Fruit fly (Drosophila melanogaster) whole organism, embryonic: ENCODE measurements around the gene Vsp37A.
A peak's percentile ranks its signal among the peaks of the same experiment; 100 is the strongest.

Experiments
- Atf-2 ChIP-seq: fragments of 200-800 bp; sonication (Bioruptor generic); optimal IDR thresholded peaks from 2 replicates; lab custom pipeline; 2016; ENCODE audit warnings: missing biosample characterization, missing genetic modification characterization
- Awh ChIP-seq: fragments of 200-800 bp; sonication (Bioruptor generic); IDR thresholded peaks from 2 replicates; pipeline ENCODE4, ENCODE4 v1.3.6; 2022; ENCODE audit warnings: missing biosample characterization, missing genetic modification characterization
- B-H1 ChIP-seq: fragments of 200-800 bp; sonication (Bioruptor generic); IDR thresholded peaks from 3 replicates; pipeline ENCODE4 v1.3.6; 2022; ENCODE audit warnings: missing biosample characterization, missing genetic modification characterization
- Bdp1 ChIP-seq: fragments of 200-800 bp; sonication (Bioruptor generic); optimal IDR thresholded peaks from 3 replicates; lab custom pipeline; 2016; ENCODE audit warnings: missing biosample characterization, missing genetic modification characterization
- CG10147 ChIP-seq: fragments of 200-800 bp; sonication (Bioruptor generic); optimal IDR thresholded peaks from 2 replicates; lab custom pipeline; 2019; ENCODE audit warnings: missing biosample characterization, mild to moderate bottlenecking, missing genetic modification characterization, moderate library complexity
- CG10209 ChIP-seq: fragments of 200-800 bp; sonication (Bioruptor generic); optimal IDR thresholded peaks from 3 replicates; lab custom pipeline; 2017; ENCODE audit warnings: missing biosample characterization, mild to moderate bottlenecking, missing genetic modification characterization, missing genetic modification reagents
- CG10274 ChIP-seq: fragments of 200-800 bp; sonication (Bioruptor generic); optimal IDR thresholded peaks from 3 replicates; lab custom pipeline; 2017; ENCODE audit warnings: missing biosample characterization, mild to moderate bottlenecking, missing genetic modification characterization
- CG10462 ChIP-seq: fragments of 200-800 bp; sonication (Bioruptor generic); optimal IDR thresholded peaks from 2 replicates; lab custom pipeline; 2016; ENCODE audit warnings: missing biosample characterization, missing genetic modification characterization
- CG10959 ChIP-seq: fragments of 200-800 bp; sonication (Bioruptor generic); IDR thresholded peaks from 2 replicates; pipeline ENCODE4 v1.3.6; 2022; ENCODE audit warnings: missing biosample characterization, missing genetic modification characterization
- CG11723 ChIP-seq: fragments of 200-800 bp; sonication (Bioruptor generic); optimal IDR thresholded peaks from 2 replicates; lab custom pipeline; 2017; ENCODE audit warnings: missing biosample characterization, mild to moderate bottlenecking, missing genetic modification characterization
- CG12659 ChIP-seq: fragments of 200-800 bp; sonication (Bioruptor generic); optimal IDR thresholded peaks from 3 replicates; lab custom pipeline; 2017; ENCODE audit warnings: mild to moderate bottlenecking, missing biosample characterization, missing genetic modification reagents, missing genetic modification characterization
- CG14965 ChIP-seq: fragments of 200-800 bp; sonication (Bioruptor generic); optimal IDR thresholded peaks from 2 replicates; lab custom pipeline; 2016; ENCODE audit warnings: missing biosample characterization, missing genetic modification characterization, borderline replicate concordance
- CG17359 ChIP-seq: fragments of 200-800 bp; sonication (Bioruptor generic); optimal IDR thresholded peaks from 3 replicates; lab custom pipeline; 2018; ENCODE audit warnings: missing biosample characterization, mild to moderate bottlenecking, missing genetic modification characterization, moderate library complexity
- CG1832 ChIP-seq: fragments of 200-800 bp; sonication (Bioruptor generic); optimal IDR thresholded peaks from 2 replicates; lab custom pipeline; 2017; ENCODE audit warnings: missing biosample characterization, mild to moderate bottlenecking, missing genetic modification characterization, inconsistent platforms
- CG30403 ChIP-seq: fragments of 200-800 bp; sonication (Bioruptor generic); optimal IDR thresholded peaks from 3 replicates; lab custom pipeline; 2016; ENCODE audit warnings: missing biosample characterization, missing genetic modification characterization
- CG31388 ChIP-seq: fragments of 200-800 bp; sonication (Bioruptor generic); optimal IDR thresholded peaks from 2 replicates; lab custom pipeline; 2016; ENCODE audit warnings: missing biosample characterization, missing genetic modification characterization
- CG5180 ChIP-seq: fragments of 200-800 bp; sonication (Bioruptor generic); optimal IDR thresholded peaks from 3 replicates; lab custom pipeline; 2017; ENCODE audit warnings: missing biosample characterization, missing genetic modification characterization, mild to moderate bottlenecking, moderate library complexity, missing genetic modification reagents
- CG6854 ChIP-seq: fragments of 200-800 bp; sonication (Bioruptor generic); optimal IDR thresholded peaks from 3 replicates; lab custom pipeline; 2017; ENCODE audit warnings: missing biosample characterization, mild to moderate bottlenecking, missing genetic modification characterization
- CG8478 ChIP-seq: fragments of >200 bp; optimal IDR thresholded peaks from 2 replicates; lab custom pipeline; 2018
- CHES-1-like ChIP-seq: fragments of 200-800 bp; sonication (Bioruptor generic); optimal IDR thresholded peaks from 2 replicates; lab custom pipeline; 2016; ENCODE audit warnings: missing biosample characterization, missing genetic modification characterization
- CoRest ChIP-seq: fragments of 200-800 bp; sonication (Bioruptor generic); optimal IDR thresholded peaks from 3 replicates; lab custom pipeline; 2018; ENCODE audit warnings: missing biosample characterization, mild to moderate bottlenecking, missing genetic modification characterization, moderate library complexity
- D19A ChIP-seq: fragments of 200-800 bp; optimal IDR thresholded peaks from 3 replicates; lab custom pipeline; 2019; ENCODE audit warnings: missing biosample characterization, mild to moderate bottlenecking, missing genetic modification characterization, moderate library complexity
- Deaf1 ChIP-seq: fragments of 200-800 bp; optimal IDR thresholded peaks from 3 replicates; lab custom pipeline; 2019; ENCODE audit warnings: missing biosample characterization, mild to moderate bottlenecking, missing genetic modification characterization, moderate library complexity
- Dip2 ChIP-seq: fragments of 200-800 bp; sonication (Bioruptor generic); IDR thresholded peaks from 2 replicates; pipeline ENCODE4 v1.3.6; 2022; ENCODE audit warnings: missing biosample characterization, missing genetic modification characterization
- Dref ChIP-seq: fragments of 200-800 bp; sonication (Bioruptor generic); IDR thresholded peaks from 2 replicates; pipeline ENCODE4 v1.3.6; 2022; ENCODE audit warnings: missing biosample characterization, missing genetic modification characterization
- Eip74EF ChIP-seq, 2 experiments: fragments of 200-800 bp in 1 of 2; fragments of >200 bp in 1 of 2; sonication (Bioruptor generic) in 1 of 2; optimal IDR thresholded peaks; 2 replicates each; lab custom pipeline; 2017 to 2019; ENCODE audit warnings: missing biosample characterization in 2 of 2, missing genetic modification characterization in 2 of 2, mild to moderate bottlenecking in 1 of 2, moderate library complexity in 1 of 2
- Elba2 ChIP-seq: fragments of 200-800 bp; sonication (Bioruptor generic); optimal IDR thresholded peaks from 3 replicates; lab custom pipeline; 2016; ENCODE audit warnings: missing biosample characterization, missing genetic modification characterization
- Hand ChIP-seq: fragments of 200-800 bp; sonication (Bioruptor generic); optimal IDR thresholded peaks from 2 replicates; lab custom pipeline; 2017; ENCODE audit warnings: mild to moderate bottlenecking, missing biosample characterization, missing genetic modification reagents, missing genetic modification characterization
- Kr ChIP-seq: fragments of 200-800 bp; sonication (Bioruptor generic); optimal IDR thresholded peaks from 2 replicates; lab custom pipeline; 2017; ENCODE audit warnings: missing biosample characterization, mild to moderate bottlenecking, missing genetic modification characterization
- Max ChIP-seq: fragments of 200-800 bp; sonication (Bioruptor generic); optimal IDR thresholded peaks from 2 replicates; lab custom pipeline; 2016; ENCODE audit warnings: missing biosample characterization, mild to moderate bottlenecking, missing genetic modification characterization
- Spps ChIP-seq: fragments of 200-800 bp; sonication (Bioruptor generic); optimal IDR thresholded peaks from 2 replicates; lab custom pipeline; 2018; ENCODE audit warnings: missing biosample characterization, mild to moderate bottlenecking, missing genetic modification characterization
- TFAM ChIP-seq: fragments of 200-800 bp; sonication (Bioruptor generic); optimal IDR thresholded peaks from 2 replicates; lab custom pipeline; 2017; ENCODE audit warnings: missing biosample characterization, missing genetic modification characterization, inconsistent platforms
- Trl ChIP-seq, 3 experiments: fragments of >200 bp in 2 of 3; fragments of 200-800 bp in 1 of 3; sonication (Bioruptor generic) in 1 of 3; optimal IDR thresholded peaks; 2 replicates in 1 of 3; 3 replicates in 2 of 3; lab custom pipeline; 2016 to 2017; ENCODE audit warnings: missing biosample characterization in 1 of 3, missing genetic modification characterization in 1 of 3
- ato ChIP-seq: fragments of 200-800 bp; sonication (Bioruptor generic); IDR thresholded peaks from 2 replicates; pipeline ENCODE4 v1.3.6; 2022; ENCODE audit warnings: missing biosample characterization, missing genetic modification characterization; ENCODE audit not compliant: partially characterized antibody
- btn ChIP-seq: fragments of 200-800 bp; sonication (Bioruptor generic); optimal IDR thresholded peaks from 2 replicates; lab custom pipeline; 2016; ENCODE audit warnings: missing biosample characterization, missing genetic modification characterization
- croc ChIP-seq: fragments of 200-800 bp; sonication (Bioruptor generic); conservative IDR thresholded peaks from 3 replicates; pipeline ENCODE4 v1.3.6; 2022; ENCODE audit warnings: missing biosample characterization, missing genetic modification characterization
- da ChIP-seq: fragments of 200-800 bp; sonication (Bioruptor generic); optimal IDR thresholded peaks from 2 replicates; lab custom pipeline; 2016; ENCODE audit warnings: missing biosample characterization, missing genetic modification characterization
- dmrt11E ChIP-seq: fragments of 200-800 bp; sonication (Bioruptor generic); optimal IDR thresholded peaks from 3 replicates; lab custom pipeline; 2018; ENCODE audit warnings: missing biosample characterization, mild to moderate bottlenecking, missing genetic modification characterization, moderate library complexity
- dmrt99B ChIP-seq: fragments of 200-800 bp; sonication (Bioruptor generic); optimal IDR thresholded peaks from 2 replicates; lab custom pipeline; 2018; ENCODE audit warnings: missing biosample characterization, mild to moderate bottlenecking, missing genetic modification characterization, moderate library complexity
- gfzf ChIP-seq: fragments of 200-800 bp; sonication (Bioruptor generic); optimal IDR thresholded peaks from 2 replicates; lab custom pipeline; 2016; ENCODE audit warnings: missing biosample characterization, mild to moderate bottlenecking, missing genetic modification characterization, moderate library complexity
- ind ChIP-seq: fragments of 200-800 bp; sonication (Bioruptor generic); optimal IDR thresholded peaks from 3 replicates; lab custom pipeline; 2016; ENCODE audit warnings: missing biosample characterization, missing genetic modification characterization
- lov ChIP-seq, 2 experiments: fragments of 200-800 bp in 1 of 2; fragments of >200 bp in 1 of 2; sonication (Bioruptor generic) in 1 of 2; IDR thresholded peaks in 1 of 2; optimal IDR thresholded peaks in 1 of 2; 2 replicates in 1 of 2; 3 replicates in 1 of 2; pipeline versions ENCODE4 v1.3.6 to Lab custom; 2017 to 2022; ENCODE audit warnings: missing biosample characterization in 1 of 2, missing genetic modification characterization in 1 of 2
- p53 ChIP-seq: fragments of 200-800 bp; sonication (Bioruptor generic); optimal IDR thresholded peaks from 2 replicates; lab custom pipeline; 2016; ENCODE audit warnings: missing biosample characterization, missing genetic modification characterization
- phol ChIP-seq: fragments of 200-800 bp; sonication (Bioruptor generic); optimal IDR thresholded peaks from 3 replicates; lab custom pipeline; 2018; ENCODE audit warnings: missing biosample characterization, mild to moderate bottlenecking, missing genetic modification characterization, moderate library complexity
- pum ChIP-seq: fragments of 200-800 bp; sonication (Bioruptor generic); optimal IDR thresholded peaks from 2 replicates; lab custom pipeline; 2016; ENCODE audit warnings: missing biosample characterization, missing genetic modification characterization
- sim ChIP-seq: fragments of 200-800 bp; sonication (Bioruptor generic); IDR thresholded peaks from 2 replicates; pipeline ENCODE4 v1.3.6; 2022; ENCODE audit warnings: missing biosample characterization, missing genetic modification characterization
- tgo ChIP-seq: fragments of 200-800 bp; sonication (Bioruptor generic); IDR thresholded peaks from 3 replicates; pipeline ENCODE4 v1.3.6; 2022; ENCODE audit warnings: missing biosample characterization, missing genetic modification characterization
- unc-4 ChIP-seq: fragments of 200-800 bp; sonication (Bioruptor generic); IDR thresholded peaks from 2 replicates; pipeline ENCODE4 v1.3.6; 2022; ENCODE audit warnings: missing biosample characterization, missing genetic modification characterization; ENCODE audit not compliant: partially characterized antibody

Vsp37A gene

DNA sequence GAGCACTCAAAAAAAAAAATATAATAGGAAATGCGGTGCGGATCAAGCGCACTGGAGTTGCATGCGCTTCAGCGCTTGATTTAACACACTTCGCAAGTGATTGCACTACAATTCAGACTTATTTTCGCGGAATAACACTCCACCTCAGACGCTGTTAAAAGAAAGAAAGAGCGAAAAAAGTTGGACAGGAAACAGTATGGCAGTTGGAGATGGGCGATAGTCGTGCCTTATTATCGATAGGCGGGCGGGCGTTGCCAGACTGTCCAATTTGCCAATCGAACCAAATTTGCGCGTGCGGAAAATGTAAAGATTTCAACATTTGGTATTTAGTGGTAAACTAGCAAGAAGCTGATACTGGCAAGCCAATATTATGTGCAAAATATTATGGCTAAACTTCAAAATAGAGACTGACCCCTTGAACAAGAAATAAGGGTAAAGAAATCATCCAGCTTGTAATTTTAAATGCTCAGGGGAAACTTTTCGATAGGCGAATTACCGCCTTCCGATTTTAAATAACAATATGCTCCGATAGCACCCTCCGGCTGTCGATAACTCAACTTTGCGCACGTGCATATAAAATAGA is 8.0 kb downstream of the Vsp37A start, which contains the start of the genes RpL36 and Mybbp1A (continued):
- TF ChIP-seq CG6854 (GFP tag; lab: Kevin White, UChicago): peak; percentile 66
- TF ChIP-seq Dip2 (GFP tag; lab: Robert Waterston, UW): no peak
- TF ChIP-seq Trl (optimal IDR thresholded peaks at IDR 0.05; lab: Kevin White, UChicago): no peak
- TF ChIP-seq Trl (GFP tag; optimal IDR thresholded peaks at IDR 0.05; lab: Kevin White, UChicago): peak; percentile 80
- TF ChIP-seq CoRest (tag; lab: Kevin White, UChicago): peak; percentile 66
- peak; percentile 85 for TF ChIP-seq unc-4 (GFP tag; lab: Robert Waterston, UW)
- TF ChIP-seq TFAM (GFP tag; lab: Kevin White, UChicago): peak; percentile 43
- TF ChIP-seq gfzf: peak; percentile 59
- peak; percentile 74 for TF ChIP-seq CG11723 (GFP tag; lab: Kevin White, UChicago)
- no peak for TF ChIP-seq lov (optimal IDR thresholded peaks at IDR 0.05; lab: Kevin White, UChicago)
- TF ChIP-seq lov (GFP tag; IDR thresholded peaks at IDR 0.05; lab: Robert Waterston, UW): peak; percentile 77; the same call in 1 of the 3 replicates
- TF ChIP-seq dmrt99B (tag; lab: Kevin White, UChicago): no peak
- TF ChIP-seq ind (GFP tag; lab: Kevin White, UChicago): peak; percentile 53
- TF ChIP-seq Bdp1 (GFP tag; lab: Kevin White, UChicago): peak; percentile 58
- TF ChIP-seq phol (tag; lab: Kevin White, UChicago): peak; percentile 90
- TF ChIP-seq croc (GFP tag; lab: Robert Waterston, UW): no peak
- peak; percentile 20; the same call in 1 of the 3 replicates for TF ChIP-seq B-H1 (GFP tag; lab: Robert Waterston, UW)
- peak; percentile 15; the same call in 1 of the 2 replicates for TF ChIP-seq Awh (GFP tag; lab: Robert Waterston, UW)
- peak in 1 of 2 experiments; percentile 36 for TF ChIP-seq Eip74EF (GFP tag; optimal IDR thresholded peaks at IDR 0.05; lab: Kevin White, UChicago)
- TF ChIP-seq Deaf1 (tag; lab: Kevin White, UChicago): no peak
- peak; percentile 52 for TF ChIP-seq CG14965 (GFP tag; lab: Kevin White, UChicago)
- TF ChIP-seq pum (GFP tag; lab: Kevin White, UChicago): peak; percentile 34
- no peak for TF ChIP-seq CG1832
- no peak for TF ChIP-seq CG5180 (GFP tag; lab: Kevin White, UChicago)
- TF ChIP-seq da (GFP tag; lab: Kevin White, UChicago): peak; percentile 66
- no peak for TF ChIP-seq Elba2
- TF ChIP-seq Dref (GFP tag; lab: Robert Waterston, UW): peak; percentile 91
- peak; percentile 69 for TF ChIP-seq CG10274 (GFP tag; lab: Kevin White, UChicago)
- TF ChIP-seq sim (GFP tag; lab: Robert Waterston, UW): 0 out of 2 replicates have a peak, but pooled peaks have one; percentile 7
- TF ChIP-seq D19A (tag; lab: Kevin White, UChicago): no peak
- peak; percentile 81 for TF ChIP-seq ato (GFP tag; lab: Robert Waterston, UW)
- TF ChIP-seq CG10147 (GFP tag; lab: Kevin White, UChicago): peak; percentile 42
- peak; percentile 75 for TF ChIP-seq p53 (GFP tag; lab: Kevin White, UChicago)
- no peak for TF ChIP-seq Spps (tag; lab: Kevin White, UChicago)
- no peak for TF ChIP-seq CG8478 (lab: Kevin White, UChicago)
- peak; percentile 39; the same call in 2 of the 3 replicates for TF ChIP-seq tgo (GFP tag; lab: Robert Waterston, UW)
- TF ChIP-seq Max (GFP tag; lab: Kevin White, UChicago): peak; percentile 80
- no peak for TF ChIP-seq Kr (GFP tag; lab: Kevin White, UChicago)
- TF ChIP-seq CG17359 (tag; lab: Kevin White, UChicago): peak; percentile 46
- TF ChIP-seq CG12659 (GFP tag; lab: Kevin White, UChicago): peak; percentile 92
- peak; percentile 72 for TF ChIP-seq CG30403 (GFP tag; lab: Kevin White, UChicago)
- TF ChIP-seq CG10462 (GFP tag; lab: Kevin White, UChicago): no peak
- TF ChIP-seq dmrt11E (tag; lab: Kevin White, UChicago): peak; percentile 66
- TF ChIP-seq Atf-2 (GFP tag; lab: Kevin White, UChicago): peak; percentile 46
- TF ChIP-seq Hand (GFP tag; lab: Kevin White, UChicago): peak; percentile 66
- peak; percentile 85 for TF ChIP-seq CHES-1-like (GFP tag; lab: Kevin White, UChicago)
- TF ChIP-seq btn: peak; percentile 42
- no peak for TF ChIP-seq CG10959
- peak; percentile 82 for TF ChIP-seq CG10209 (GFP tag; lab: Kevin White, UChicago)
- TF ChIP-seq CG31388 (GFP tag; lab: Kevin White, UChicago): no peak
